Worm (Caenorhabditis elegans) whole organism, mixed stage, embryonic: ENCODE measurements around the gene sra-3.

Experiments used
- lsy-2 ChIP-seq: fragments of 150-350 bp; optimal IDR thresholded peaks from 2 replicates; lab custom pipeline; 2014; ENCODE audit warnings: missing biosample characterization, missing genetic modification characterization
- mls-2 ChIP-seq: sonication (generic microtip); optimal IDR thresholded peaks from 2 replicates; lab custom pipeline; 2016; ENCODE audit warnings: mild to moderate bottlenecking, missing genetic modification characterization, moderate library complexity, missing compliant biosample characterization
- nhr-2 ChIP-seq: fragments of 150-350 bp; optimal IDR thresholded peaks from 2 replicates; lab custom pipeline; 2014; ENCODE audit warnings: missing biosample characterization, missing genetic modification characterization
- nhr-237 ChIP-seq: fragments of 150-350 bp; optimal IDR thresholded peaks from 2 replicates; lab custom pipeline; 2014; ENCODE audit warnings: missing biosample characterization, missing genetic modification characterization
- unc-39 ChIP-seq: fragments of 150-350 bp; optimal IDR thresholded peaks from 2 replicates; lab custom pipeline; 2014; ENCODE audit warnings: missing biosample characterization, missing genetic modification characterization

- TF ChIP-seq nhr-237 (tag; lab: Kevin White, UChicago) = no peak
- TF ChIP-seq nhr-2 (tag; lab: Kevin White, UChicago) = no peak
- TF ChIP-seq mls-2 (tag; lab: Kevin White, UChicago) = no peak
- peak; percentile 8 for TF ChIP-seq lsy-2 (tag; lab: Kevin White, UChicago)
- no peak for TF ChIP-seq unc-39 (tag; lab: Kevin White, UChicago)
Observed at ce11 chrII:9557437-9558150, 17.0 kb upstream of the sra-3 start, which contains the start of gene zfp-2.
